Worm (Caenorhabditis elegans) whole organism, young adult: Measurements from ENCODE around the gene prdx-2.

Source experiments
- B0019.2 ChIP-seq: fragments of 200-800 bp; sonication (Bioruptor generic); conservative IDR thresholded peaks from 2 replicates; pipeline ENCODE4 v1.3.6; 2022; ENCODE audit warnings: missing genetic modification reagents, missing genetic modification characterization, missing compliant biosample characterization
- B0035.1 ChIP-seq: sonication (generic microtip); optimal IDR thresholded peaks from 2 replicates; lab custom pipeline; 2016; ENCODE audit warnings: missing genetic modification characterization, mild to moderate bottlenecking, missing compliant biosample characterization, missing genotype, missing genetic modification reagents
- F33H1.4 ChIP-seq: fragments of 200-800 bp; sonication (Bioruptor generic); IDR thresholded peaks from 2 replicates; pipeline ENCODE4 v1.3.6; 2022; ENCODE audit warnings: missing genetic modification reagents, missing genetic modification characterization, missing compliant biosample characterization
- F52B5.7 ChIP-seq: sonication (generic microtip); optimal IDR thresholded peaks from 2 replicates; lab custom pipeline; 2016; ENCODE audit warnings: mild to moderate bottlenecking, missing genetic modification characterization, missing compliant biosample characterization
- F57A8.1 ChIP-seq: fragments of 200-800 bp; sonication (Bioruptor generic); optimal IDR thresholded peaks from 2 replicates; lab custom pipeline; 2018; ENCODE audit warnings: mild to moderate bottlenecking, missing genetic modification characterization, moderate library complexity, missing compliant biosample characterization
- T07F8.4 ChIP-seq: sonication (generic microtip); optimal IDR thresholded peaks from 2 replicates; lab custom pipeline; 2016; ENCODE audit warnings: mild to moderate bottlenecking, missing genetic modification characterization, moderate library complexity, missing compliant biosample characterization
- Y56A3A.18 ChIP-seq: fragments of 200-800 bp; sonication (Bioruptor generic); IDR thresholded peaks from 2 replicates; pipeline ENCODE4 v1.3.6; 2022; ENCODE audit warnings: missing genetic modification reagents, missing genetic modification characterization, missing compliant biosample characterization
- Y67H2A.10 ChIP-seq: fragments of 200-800 bp; sonication (Bioruptor generic); conservative IDR thresholded peaks from 2 replicates; pipeline ENCODE4 v1.3.6; 2022; ENCODE audit warnings: missing genetic modification reagents, missing genetic modification characterization, missing compliant biosample characterization
- Y95B8A.8 ChIP-seq: fragments of 200-800 bp; sonication (Bioruptor generic); IDR thresholded peaks from 2 replicates; pipeline ENCODE4 v1.3.6; 2022; ENCODE audit warnings: missing genetic modification reagents, missing genetic modification characterization, missing compliant biosample characterization
- aptf-2 ChIP-seq: fragments of 200-800 bp; sonication (Bioruptor generic); conservative IDR thresholded peaks from 2 replicates; pipeline ENCODE4 v1.3.6; 2022; ENCODE audit warnings: missing genetic modification reagents, missing genetic modification characterization, missing compliant biosample characterization
- atf-7 ChIP-seq: sonication (generic microtip); optimal IDR thresholded peaks from 2 replicates; lab custom pipeline; 2017; ENCODE audit warnings: mild to moderate bottlenecking, missing genetic modification characterization, missing compliant biosample characterization
- bed-1 ChIP-seq: fragments of 200-800 bp; sonication (Bioruptor generic); IDR thresholded peaks from 2 replicates; pipeline ENCODE4 v1.3.6; 2022; ENCODE audit warnings: missing genetic modification reagents, missing genetic modification characterization, missing compliant biosample characterization
- bed-2 ChIP-seq: fragments of 200-800 bp; sonication (Bioruptor generic); IDR thresholded peaks from 2 replicates; pipeline ENCODE4 v1.3.6; 2022; ENCODE audit warnings: missing genetic modification reagents, missing genetic modification characterization, missing compliant biosample characterization
- ceh-100 ChIP-seq: fragments of 200-800 bp; sonication (Bioruptor generic); IDR thresholded peaks from 2 replicates; pipeline ENCODE4 v1.3.6; 2022; ENCODE audit warnings: missing genetic modification reagents, missing genetic modification characterization, missing compliant biosample characterization
- ceh-27 ChIP-seq: fragments of 200-800 bp; sonication (Bioruptor generic); optimal IDR thresholded peaks from 2 replicates; lab custom pipeline; 2018; ENCODE audit warnings: mild to moderate bottlenecking, missing genetic modification characterization, moderate library complexity, missing compliant biosample characterization
- ceh-79 ChIP-seq: sonication (generic microtip); optimal IDR thresholded peaks from 2 replicates; lab custom pipeline; 2017; ENCODE audit warnings: mild to moderate bottlenecking, missing genetic modification characterization, missing compliant biosample characterization
- die-1 ChIP-seq: sonication (generic microtip); optimal IDR thresholded peaks from 2 replicates; lab custom pipeline; 2016; ENCODE audit warnings: missing genotype, mild to moderate bottlenecking, missing genetic modification characterization, missing compliant biosample characterization
- egl-18 ChIP-seq: fragments of 200-800 bp; sonication (Bioruptor generic); IDR thresholded peaks from 2 replicates; pipeline ENCODE4 v1.3.6; 2022; ENCODE audit warnings: missing genetic modification reagents, missing genetic modification characterization, missing compliant biosample characterization
- ets-4 ChIP-seq: fragments of 200-800 bp; sonication (Bioruptor generic); optimal IDR thresholded peaks from 2 replicates; lab custom pipeline; 2018; ENCODE audit warnings: mild to moderate bottlenecking, missing genetic modification characterization, missing compliant biosample characterization
- fkh-3 ChIP-seq: sonication (generic microtip); optimal IDR thresholded peaks from 2 replicates; lab custom pipeline; 2016; ENCODE audit warnings: mild to moderate bottlenecking, missing genetic modification characterization, missing compliant biosample characterization
- gei-17 ChIP-seq: fragments of 200-800 bp; sonication (Bioruptor generic); optimal IDR thresholded peaks from 2 replicates; lab custom pipeline; 2018; ENCODE audit warnings: mild to moderate bottlenecking, missing genetic modification characterization, missing compliant biosample characterization
- hlh-12 ChIP-seq: sonication (generic microtip); optimal IDR thresholded peaks from 2 replicates; lab custom pipeline; 2016; ENCODE audit warnings: missing genetic modification characterization, missing compliant biosample characterization
- hmg-1.2 ChIP-seq: fragments of 200-800 bp; sonication (Bioruptor generic); IDR thresholded peaks from 2 replicates; pipeline ENCODE4 v1.3.6; 2022; ENCODE audit warnings: missing genetic modification reagents, missing genetic modification characterization, missing compliant biosample characterization
- lag-1 ChIP-seq: fragments of 200-800 bp; sonication (Bioruptor generic); IDR thresholded peaks from 2 replicates; pipeline ENCODE4 v1.3.6; 2022; ENCODE audit warnings: missing genetic modification reagents, missing genetic modification characterization, missing compliant biosample characterization
- madf-10 ChIP-seq: sonication (generic microtip); optimal IDR thresholded peaks from 2 replicates; lab custom pipeline; 2016; ENCODE audit warnings: mild to moderate bottlenecking, missing genetic modification characterization, missing compliant biosample characterization
- madf-8 ChIP-seq: fragments of 200-800 bp; sonication (Bioruptor generic); conservative IDR thresholded peaks from 2 replicates; pipeline ENCODE4 v1.3.6; 2022; ENCODE audit warnings: missing genetic modification reagents, missing genetic modification characterization, missing compliant biosample characterization
- mel-28 ChIP-seq: sonication (generic microtip); optimal IDR thresholded peaks from 2 replicates; lab custom pipeline; 2016; ENCODE audit warnings: borderline replicate concordance, mild to moderate bottlenecking, missing genetic modification characterization, missing compliant biosample characterization
- mes-4 ChIP-seq: sonication (generic microtip); optimal IDR thresholded peaks from 2 replicates; lab custom pipeline; 2016; ENCODE audit warnings: missing genotype, missing genetic modification characterization, missing compliant biosample characterization
- mxl-1 ChIP-seq: sonication (generic microtip); optimal IDR thresholded peaks from 2 replicates; lab custom pipeline; 2016; ENCODE audit warnings: missing genetic modification characterization, missing compliant biosample characterization
- nfya-1 ChIP-seq: sonication (generic microtip); optimal IDR thresholded peaks from 2 replicates; lab custom pipeline; 2017; ENCODE audit warnings: antibody characterized with exemption, missing compliant biosample characterization, missing genetic modification characterization, borderline replicate concordance; ENCODE audit not compliant: insufficient read depth
- nfyb-1 ChIP-seq: fragments of 200-800 bp; sonication (Bioruptor generic); IDR thresholded peaks from 2 replicates; pipeline ENCODE4 v1.3.6; 2022; ENCODE audit warnings: missing genetic modification reagents, missing genetic modification characterization, missing compliant biosample characterization
- nhr-179 ChIP-seq: sonication (generic microtip); optimal IDR thresholded peaks from 2 replicates; lab custom pipeline; 2016; ENCODE audit warnings: mild to moderate bottlenecking, missing genetic modification characterization, missing compliant biosample characterization
- nhr-90 ChIP-seq: sonication (generic microtip); optimal IDR thresholded peaks from 2 replicates; lab custom pipeline; 2016; ENCODE audit warnings: missing genotype, mild to moderate bottlenecking, missing genetic modification characterization, missing compliant biosample characterization
- pbrm-1 ChIP-seq: fragments of 200-800 bp; sonication (Bioruptor generic); IDR thresholded peaks from 2 replicates; pipeline ENCODE4 v1.3.6; 2022; ENCODE audit warnings: missing genetic modification reagents, missing genetic modification characterization, missing compliant biosample characterization
- pha-4 ChIP-seq: fragments of 150-350 bp; sonication (generic microtip); optimal IDR thresholded peaks from 2 replicates; lab custom pipeline; 2014; ENCODE audit warnings: missing biosample characterization, missing genetic modification reagents, missing genetic modification characterization
- repo-1 ChIP-seq: sonication (generic microtip); optimal IDR thresholded peaks from 2 replicates; lab custom pipeline; 2017; ENCODE audit warnings: mild to moderate bottlenecking, missing genetic modification characterization, missing compliant biosample characterization
- sdz-38 ChIP-seq: sonication (generic microtip); optimal IDR thresholded peaks from 2 replicates; lab custom pipeline; 2016; ENCODE audit warnings: missing genotype, missing genetic modification characterization, missing compliant biosample characterization
- snpc-1.1 ChIP-seq: sonication (generic microtip); optimal IDR thresholded peaks from 2 replicates; lab custom pipeline; 2017; ENCODE audit warnings: missing genetic modification characterization, mild to moderate bottlenecking, missing compliant biosample characterization, antibody characterized with exemption, moderate library complexity, missing genotype, missing genetic modification reagents; ENCODE audit not compliant: insufficient read depth
- snpc-3.4 ChIP-seq: sonication (generic microtip); optimal IDR thresholded peaks from 2 replicates; lab custom pipeline; 2017; ENCODE audit warnings: missing genetic modification characterization, mild to moderate bottlenecking, missing compliant biosample characterization, antibody characterized with exemption, moderate library complexity, missing genotype, missing genetic modification reagents
- snpc-4 ChIP-seq, 5 experiments: fragments of 150-350 bp in 1 of 5; sonication (generic microtip) in 4 of 5; optimal IDR thresholded peaks; 2 replicates each; lab custom pipeline; 2014 to 2018; ENCODE audit warnings: missing genetic modification characterization in 5 of 5, missing biosample characterization in 3 of 5, antibody characterized with exemption in 2 of 5, mild to moderate bottlenecking in 2 of 5, missing compliant biosample characterization in 2 of 5, missing genotype in 2 of 5, moderate library complexity in 2 of 5, missing genetic modification reagents in 1 of 5
- tlf-1 ChIP-seq: fragments of 200-800 bp; sonication (Bioruptor generic); optimal IDR thresholded peaks from 2 replicates; lab custom pipeline; 2018; ENCODE audit warnings: mild to moderate bottlenecking, missing genetic modification characterization, missing compliant biosample characterization
- unc-130 ChIP-seq: sonication (generic microtip); optimal IDR thresholded peaks from 2 replicates; lab custom pipeline; 2016; ENCODE audit warnings: missing genetic modification reagents, missing genetic modification characterization, missing compliant biosample characterization
- unc-62 ChIP-seq: fragments of 150-350 bp; optimal IDR thresholded peaks from 2 replicates; lab custom pipeline; 2014; ENCODE audit warnings: missing biosample characterization, missing genetic modification reagents, missing genetic modification characterization
- xnd-1 ChIP-seq: sonication (generic microtip); optimal IDR thresholded peaks from 2 replicates; lab custom pipeline; 2016; ENCODE audit warnings: missing genotype, missing genetic modification reagents, missing genetic modification characterization, missing compliant biosample characterization
- zim-3 ChIP-seq: sonication (generic microtip); optimal IDR thresholded peaks from 2 replicates; lab custom pipeline; 2017; ENCODE audit warnings: mild to moderate bottlenecking, missing genetic modification characterization, moderate library complexity, missing compliant biosample characterization
- ztf-22 ChIP-seq: fragments of 200-800 bp; sonication (Bioruptor generic); optimal IDR thresholded peaks from 2 replicates; lab custom pipeline; 2018; ENCODE audit warnings: mild to moderate bottlenecking, missing genetic modification characterization, moderate library complexity, missing compliant biosample characterization
- ztf-25 ChIP-seq: fragments of 200-800 bp; sonication (Bioruptor generic); IDR thresholded peaks from 2 replicates; pipeline ENCODE4 v1.3.6; 2022; ENCODE audit warnings: missing genetic modification reagents, missing genetic modification characterization, missing compliant biosample characterization
- ztf-3 ChIP-seq: fragments of 200-800 bp; sonication (Bioruptor generic); optimal IDR thresholded peaks from 2 replicates; lab custom pipeline; 2018; ENCODE audit warnings: mild to moderate bottlenecking, missing genetic modification characterization, missing compliant biosample characterization

The prdx-2 gene

ce11 chrII:5389831-5390323 is 11.9 kb downstream of the prdx-2 start, which contains the start of gene ndx-6 (continued):
- TF ChIP-seq pbrm-1 (GFP tag; lab: Robert Waterston, UW) (peak; percentile 52; the same call in 1 of the 2 replicates), madf-8 (no peak), ztf-22 (no peak), ets-4 (GFP tag; lab: Kevin White, UChicago) (no peak), ceh-27 (GFP tag; lab: Kevin White, UChicago) (peak; percentile 46), atf-7 (tag; lab: Kevin White, UChicago) (no peak), bed-2 (GFP tag; lab: Robert Waterston, UW) (no peak), hlh-12 (tag; lab: Kevin White, UChicago) (no peak), repo-1 (tag; lab: Kevin White, UChicago) (peak; percentile 58), Y95B8A.8 (GFP tag; lab: Robert Waterston, UW) (0 out of 2 replicates have a peak, but pooled peaks have one; percentile 51), nfyb-1 (GFP tag; lab: Robert Waterston, UW) (peak; percentile 77; the same call in 1 of the 2 replicates), mxl-1 (no peak), unc-62 (no peak), aptf-2 (GFP tag; lab: Robert Waterston, UW) (no peak), B0035.1 (tag; lab: Kevin White, UChicago) (no peak), nhr-90 (tag; lab: Kevin White, UChicago) (no peak), hmg-1.2 (GFP tag; lab: Robert Waterston, UW) (peak; percentile 43; the same call in 1 of the 2 replicates), snpc-4 (GFP tag; optimal IDR thresholded peaks at IDR 0.05; lab: Kevin White, UChicago) (no peak), snpc-4 (tag; optimal IDR thresholded peaks at IDR 0.05; lab: Kevin White, UChicago) (peak in 3 of 4 experiments; percentile 49 to 64 (median 54)), B0019.2 (no peak), gei-17 (GFP tag; lab: Kevin White, UChicago) (no peak), bed-1 (GFP tag; lab: Robert Waterston, UW) (no peak), Y56A3A.18 (GFP tag; lab: Robert Waterston, UW) (no peak), nfya-1 (no peak), ceh-100 (GFP tag; lab: Robert Waterston, UW) (peak; percentile 60; the same call in 1 of the 2 replicates), fkh-3 (no peak), F57A8.1 (GFP tag; lab: Kevin White, UChicago) (peak; percentile 14), snpc-1.1 (no peak), unc-130 (GFP tag; lab: Kevin White, UChicago) (no peak), zim-3 (no peak), F33H1.4 (GFP tag; lab: Robert Waterston, UW) (peak; percentile 58), F52B5.7 (tag; lab: Kevin White, UChicago) (no peak), lag-1 (GFP tag; lab: Robert Waterston, UW) (no peak), sdz-38 (no peak), xnd-1 (tag; lab: Kevin White, UChicago) (peak; percentile 26), ztf-25 (no peak), T07F8.4 (tag; lab: Kevin White, UChicago) (no peak), mes-4 (tag; lab: Kevin White, UChicago) (no peak), mel-28 (tag; lab: Kevin White, UChicago) (no peak), Y67H2A.10 (no peak), ceh-79 (tag; lab: Kevin White, UChicago) (no peak), tlf-1 (GFP tag; lab: Kevin White, UChicago) (peak; percentile 28), egl-18 (no peak), madf-10 (tag; lab: Kevin White, UChicago) (no peak), snpc-3.4 (tag; lab: Kevin White, UChicago) (peak; percentile 40), pha-4 (tag; lab: Kevin White, UChicago) (peak; percentile 50), die-1 (tag; lab: Kevin White, UChicago) (no peak), nhr-179 (no peak), ztf-3 (GFP tag; lab: Kevin White, UChicago) (no peak)
